Worm (Caenorhabditis elegans): ENCODE results near the gene T19D7.6.

DNA sequence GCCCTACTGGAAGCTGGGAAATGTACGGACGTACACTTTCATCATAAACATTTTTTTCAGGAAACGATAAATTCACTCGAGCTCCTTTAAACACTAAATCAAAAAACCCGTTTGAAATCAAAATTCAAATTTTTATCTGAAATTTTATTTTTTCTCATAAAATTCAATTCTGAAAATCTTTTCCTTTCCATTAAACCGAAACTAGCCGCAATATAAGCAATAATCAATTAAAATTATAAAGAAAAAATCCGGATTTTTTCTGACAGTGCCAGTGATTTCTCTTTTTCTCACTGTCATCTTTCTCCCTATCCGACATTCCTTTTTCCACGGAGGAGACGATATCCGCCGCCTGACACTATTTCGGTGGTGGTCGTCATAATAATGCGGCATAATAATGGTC, 14.7 kb downstream of the T19D7.6 start, which contains the start of gene lpr-7:
- TF ChIP-seq fkh-10 (GFP tag; optimal IDR thresholded peaks at IDR 0.05) (no peak), ceh-82 (tag; optimal IDR thresholded peaks at IDR 0.05) (no peak), aly-2 (tag; optimal IDR thresholded peaks at IDR 0.05) (no peak), egl-27 (tag; optimal IDR thresholded peaks at IDR 0.05) (no peak)

Data from whole organism, L3 larva.